Fruit fly (Drosophila melanogaster): Measurements from ENCODE around the gene CG14074.

CG14074 gene

dm6 chr3L:18822450-18823220 is 43.4 kb upstream of the CG14074 start, which contains the start of gene Cat (continued):
- TF ChIP-seq cad (GFP tag; optimal IDR thresholded peaks at IDR 0.05) = peak; percentile 12
- no peak for TF ChIP-seq CG14441 (GFP tag; IDR thresholded peaks at IDR 0.05)
- no peak for TF ChIP-seq pnt (GFP tag; optimal IDR thresholded peaks at IDR 0.05)
- peak; percentile 84 for TF ChIP-seq CG4617 (GFP tag; optimal IDR thresholded peaks at IDR 0.05; ENCODE audit: borderline replicate concordance)
- peak in 1 of 2 experiments; percentile 29 for TF ChIP-seq Eip74EF (GFP tag; optimal IDR thresholded peaks at IDR 0.05)
- TF ChIP-seq CG17912 (GFP tag; optimal IDR thresholded peaks at IDR 0.05) = peak; percentile 21
- TF ChIP-seq tx (GFP tag; optimal IDR thresholded peaks at IDR 0.05) = peak; percentile 25
- TF ChIP-seq slp2 (GFP tag; optimal IDR thresholded peaks at IDR 0.05) = no peak
- no peak for TF ChIP-seq sima (GFP tag; optimal IDR thresholded peaks at IDR 0.05)
- TF ChIP-seq Asciz (GFP tag; optimal IDR thresholded peaks at IDR 0.05) = peak; percentile 0
- peak; percentile 92 for TF ChIP-seq row (GFP tag; IDR thresholded peaks at IDR 0.05)
- peak; percentile 37 for TF ChIP-seq CG18476 (GFP tag; optimal IDR thresholded peaks at IDR 0.05)
- peak; percentile 10 for TF ChIP-seq gfzf (GFP tag; optimal IDR thresholded peaks at IDR 0.05)
- TF ChIP-seq CG2116 (GFP tag; optimal IDR thresholded peaks at IDR 0.05) = peak; percentile 50
- peak; percentile 52 for TF ChIP-seq MBD-R2 (GFP tag; IDR thresholded peaks at IDR 0.05)
- peak; percentile 55 for TF ChIP-seq lilli (GFP tag; optimal IDR thresholded peaks at IDR 0.05)
- 0 out of 3 replicates have a peak, but pooled peaks have one; percentile 21 for TF ChIP-seq CG7357 (GFP tag; IDR thresholded peaks at IDR 0.05)
- TF ChIP-seq CG15601 (tag; optimal IDR thresholded peaks at IDR 0.05) = peak; percentile 40
- peak; percentile 19 for TF ChIP-seq Sox100B (GFP tag; optimal IDR thresholded peaks at IDR 0.05)
- TF ChIP-seq CG34224 (GFP tag; IDR thresholded peaks at IDR 0.05; ENCODE audit: partially characterized antibody) = peak; percentile 89
- TF ChIP-seq CG18619 (GFP tag; optimal IDR thresholded peaks at IDR 0.05) = no peak
- peak; percentile 64 for TF ChIP-seq phol (tag; optimal IDR thresholded peaks at IDR 0.05)
- TF ChIP-seq CG12659 (GFP tag; optimal IDR thresholded peaks at IDR 0.05) = peak; percentile 50
- TF ChIP-seq grau (tag; optimal IDR thresholded peaks at IDR 0.05) = peak; percentile 46
- TF ChIP-seq gsb-n (tag; optimal IDR thresholded peaks at IDR 0.05) = peak; percentile 20
- TF ChIP-seq stwl (tag; optimal IDR thresholded peaks at IDR 0.05) = peak; percentile 45
- no peak for TF ChIP-seq CG15073 (GFP tag; optimal IDR thresholded peaks at IDR 0.05)
- TF ChIP-seq Xrp1 (GFP tag; IDR thresholded peaks at IDR 0.05) = peak; percentile 57; the same call in 1 of the 2 replicates
- peak; percentile 53 for TF ChIP-seq CG14710 (tag; optimal IDR thresholded peaks at IDR 0.05)
- peak; percentile 52; the same call in 2 of the 3 replicates for TF ChIP-seq ci (GFP tag; IDR thresholded peaks at IDR 0.05)
- peak; percentile 17 for TF ChIP-seq Hr3 (GFP tag; optimal IDR thresholded peaks at IDR 0.05)
- peak; percentile 23 for TF ChIP-seq nau (GFP tag; optimal IDR thresholded peaks at IDR 0.05)
- peak; percentile 43 for TF ChIP-seq CG6765 (GFP tag; optimal IDR thresholded peaks at IDR 0.05)
- peak; percentile 30 for TF ChIP-seq Hand (GFP tag; optimal IDR thresholded peaks at IDR 0.05)
- peak; percentile 75 for TF ChIP-seq CG15269 (tag; optimal IDR thresholded peaks at IDR 0.05)
- TF ChIP-seq bsh (GFP tag; optimal IDR thresholded peaks at IDR 0.05) = peak; percentile 23 to 100
- peak; percentile 71 for TF ChIP-seq lab (GFP tag; optimal IDR thresholded peaks at IDR 0.05)
- TF ChIP-seq Dbx (GFP tag; IDR thresholded peaks at IDR 0.05) = peak; percentile 67; the same call in 2 of the 3 replicates
- peak in 1 of 3 experiments; percentile 67 for TF ChIP-seq Stat92E (GFP tag; optimal IDR thresholded peaks at IDR 0.05)
- TF ChIP-seq Dp (GFP tag; optimal IDR thresholded peaks at IDR 0.05) = peak; percentile 16
- peak; percentile 3 for TF ChIP-seq CG8290 (GFP tag; optimal IDR thresholded peaks at IDR 0.05)
- TF ChIP-seq CG8290 (tag; optimal IDR thresholded peaks at IDR 0.05) = peak in 1 of 2 experiments; percentile 53
- peak; percentile 82; the same call in 1 of the 2 replicates for TF ChIP-seq amos (GFP tag; IDR thresholded peaks at IDR 0.05; ENCODE audit: partially characterized antibody)
- TF ChIP-seq tll (GFP tag; optimal IDR thresholded peaks at IDR 0.05) = peak in 1 of 2 experiments; percentile 14
- TF ChIP-seq sd (tag; optimal IDR thresholded peaks at IDR 0.05) = peak; percentile 22
- peak; percentile 43 for TF ChIP-seq CG4424 (GFP tag; optimal IDR thresholded peaks at IDR 0.05)
- TF ChIP-seq psq (GFP tag; optimal IDR thresholded peaks at IDR 0.05) = peak; percentile 55
